Worm (Caenorhabditis elegans): Measurements from ENCODE around the gene argn-1.

DNA sequence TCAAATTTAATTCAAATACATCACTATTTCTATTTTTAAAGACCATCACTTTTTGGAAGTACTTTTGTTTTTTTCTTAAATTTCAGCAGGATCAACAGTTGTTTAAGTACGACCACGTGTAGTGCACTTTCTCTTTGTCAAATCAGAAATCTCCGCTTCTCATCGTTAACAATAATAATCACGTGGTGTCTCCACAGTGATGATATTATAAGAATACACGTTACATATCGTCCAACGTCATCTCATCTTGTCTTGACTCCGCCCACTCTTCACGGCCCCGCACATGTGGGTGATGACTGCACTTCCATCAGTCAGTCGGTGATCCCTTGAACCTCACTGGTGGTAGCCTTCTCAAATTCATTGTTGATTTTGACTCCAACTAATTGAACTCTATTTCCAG is at the start of gene argn-1:
- TF ChIP-seq flt-1 (GFP tag; IDR thresholded peaks at IDR 0.05) (no peak), tbx-37 (GFP tag; conservative IDR thresholded peaks at IDR 0.05) (no peak), hnd-1 (tag; optimal IDR thresholded peaks at IDR 0.05) (no peak), ama-1 (optimal IDR thresholded peaks at IDR 0.05) (no peak), ceh-13 (GFP tag; optimal IDR thresholded peaks at IDR 0.05) (no peak), pes-1 (GFP tag; IDR thresholded peaks at IDR 0.05) (no peak), B0310.2 (tag; optimal IDR thresholded peaks at IDR 0.05) (no peak), aly-1 (tag; optimal IDR thresholded peaks at IDR 0.05) (no peak), tbx-11 (GFP tag; IDR thresholded peaks at IDR 0.05) (no peak), tra-4 (tag; optimal IDR thresholded peaks at IDR 0.05) (no peak), hmg-4 (GFP tag; optimal IDR thresholded peaks at IDR 0.05) (no peak), scrt-1 (GFP tag; IDR thresholded peaks at IDR 0.05) (no peak), ets-7 (tag; optimal IDR thresholded peaks at IDR 0.05) (no peak)
